Fruit fly (Drosophila melanogaster): Measurements from ENCODE around the gene Cyp304a1.

Cyp304a1 gene

DNA sequence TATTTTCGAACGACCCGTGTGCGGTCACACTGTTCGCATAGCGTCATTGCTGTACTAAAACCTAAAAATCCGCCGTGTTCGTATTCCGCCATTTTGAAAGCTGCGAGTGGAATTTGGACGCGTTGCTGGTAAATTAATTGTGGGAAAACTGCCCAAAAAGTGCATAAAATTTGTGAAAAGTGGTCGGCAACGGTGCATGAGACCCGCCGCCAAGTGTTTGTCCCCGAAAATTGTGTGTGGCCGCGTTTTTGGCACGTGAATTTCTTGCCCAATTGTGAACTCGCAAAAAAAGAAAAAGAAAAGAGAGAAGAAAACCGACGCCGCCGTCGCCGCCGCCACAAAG is 48.0 kb downstream of the Cyp304a1 start, which contains the start of gene CtBP (continued):
- no peak for TF ChIP-seq CG8359 (GFP tag; optimal IDR thresholded peaks at IDR 0.05; ENCODE audit: borderline replicate concordance)
- no peak for TF ChIP-seq run (tag; optimal IDR thresholded peaks at IDR 0.05)
- peak; percentile 80 for TF ChIP-seq Med (GFP tag)
- TF ChIP-seq hb (GFP tag; IDR thresholded peaks at IDR 0.05; ENCODE audit: partially characterized antibody): no peak
- no peak for TF ChIP-seq hth (optimal IDR thresholded peaks at IDR 0.05)
- no peak for TF ChIP-seq Tbp (GFP tag; optimal IDR thresholded peaks at IDR 0.05)

DNA sequence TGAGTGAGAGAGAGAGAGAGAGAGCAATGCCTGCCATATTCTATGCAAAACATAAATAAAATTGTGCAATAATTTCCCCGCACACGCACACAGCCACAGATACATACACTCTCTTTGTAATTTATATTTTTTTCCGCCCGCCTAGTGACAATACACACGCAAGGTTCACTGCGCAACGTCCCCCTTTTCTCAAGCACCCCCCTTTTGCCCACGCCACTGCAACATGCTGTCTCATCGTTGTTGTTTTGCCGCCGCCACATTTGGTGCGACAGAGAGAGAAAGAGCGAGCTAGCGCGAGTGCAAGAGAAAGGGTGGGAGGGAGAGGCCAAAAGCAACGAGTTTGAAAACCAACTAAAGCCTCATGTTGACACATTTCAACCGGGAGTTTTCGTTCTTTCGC is 48.8 kb downstream of the Cyp304a1 start:
- TF ChIP-seq maf-S (GFP tag; optimal IDR thresholded peaks at IDR 0.05) (peak; percentile 64), ems (GFP tag; optimal IDR thresholded peaks at IDR 0.05) (peak; percentile 61), lilli (GFP tag; optimal IDR thresholded peaks at IDR 0.05) (peak; percentile 81), cato (GFP tag; optimal IDR thresholded peaks at IDR 0.05; ENCODE audit: borderline replicate concordance) (no peak), sc (optimal IDR thresholded peaks at IDR 0.05) (no peak), sc (GFP tag; optimal IDR thresholded peaks at IDR 0.05) (no peak), Max (GFP tag; optimal IDR thresholded peaks at IDR 0.05) (peak; percentile 30), fru (optimal IDR thresholded peaks at IDR 0.05) (no peak), zfh1 (GFP tag; IDR thresholded peaks at IDR 0.05) (peak; percentile 75; the same call in 2 of the 3 replicates), CG17612 (GFP tag; IDR thresholded peaks at IDR 0.05) (no peak), CG7357 (GFP tag; IDR thresholded peaks at IDR 0.05) (0 out of 3 replicates have a peak, but pooled peaks have one; percentile 29), CG13287 (GFP tag; IDR thresholded peaks at IDR 0.05; ENCODE audit: partially characterized antibody) (no peak), CG6175 (GFP tag; IDR thresholded peaks at IDR 0.05) (0 out of 3 replicates have a peak, but pooled peaks have one; percentile 65), tx (GFP tag; optimal IDR thresholded peaks at IDR 0.05) (peak; percentile 21), grn (GFP tag; optimal IDR thresholded peaks at IDR 0.05) (no peak), CG7556 (GFP tag; optimal IDR thresholded peaks at IDR 0.05) (peak; percentile 19), HHEX (GFP tag; optimal IDR thresholded peaks at IDR 0.05) (no peak), Neu2 (GFP tag; optimal IDR thresholded peaks at IDR 0.05; ENCODE audit: borderline replicate concordance) (no peak), trem (tag; optimal IDR thresholded peaks at IDR 0.05) (no peak), CG1024 (GFP tag; IDR thresholded peaks at IDR 0.05) (no peak), Bgb (GFP tag; IDR thresholded peaks at IDR 0.05; ENCODE audit: partially characterized antibody) (0 out of 2 replicates have a peak, but pooled peaks have one; percentile 17), CG8765 (GFP tag; IDR thresholded peaks at IDR 0.05) (peak; percentile 60; the same call in 1 of the 2 replicates), CG15269 (tag; optimal IDR thresholded peaks at IDR 0.05) (no peak), jigr1 (GFP tag; IDR thresholded peaks at IDR 0.05) (no peak), psq (GFP tag; optimal IDR thresholded peaks at IDR 0.05) (no peak), al (GFP tag; IDR thresholded peaks at IDR 0.05) (0 out of 2 replicates have a peak, but pooled peaks have one; percentile 15), gro (GFP tag; optimal IDR thresholded peaks at IDR 0.05) (peak; percentile 61), Deaf1 (tag; optimal IDR thresholded peaks at IDR 0.05) (peak; percentile 26), hkb (optimal IDR thresholded peaks at IDR 0.05) (no peak), hkb (GFP tag; IDR thresholded peaks at IDR 0.05) (peak; percentile 60), CG12942 (GFP tag; optimal IDR thresholded peaks at IDR 0.05) (peak; percentile 49), NC2β (GFP tag; optimal IDR thresholded peaks at IDR 0.05) (no peak), Eip74EF (GFP tag; optimal IDR thresholded peaks at IDR 0.05) (no peak), bigmax (GFP tag; optimal IDR thresholded peaks at IDR 0.05) (peak; percentile 13), CG8290 (GFP tag; optimal IDR thresholded peaks at IDR 0.05) (no peak), CG8290 (tag; optimal IDR thresholded peaks at IDR 0.05) (peak in 1 of 2 experiments; percentile 77), CG34376 (GFP tag; optimal IDR thresholded peaks at IDR 0.05) (no peak), pzg (GFP tag; optimal IDR thresholded peaks at IDR 0.05) (peak; percentile 18), NFAT (GFP tag; IDR thresholded peaks at IDR 0.05) (peak; percentile 58), crc (GFP tag; optimal IDR thresholded peaks at IDR 0.05) (peak; percentile 54), CG1602 (GFP tag; optimal IDR thresholded peaks at IDR 0.05) (peak; percentile 26), odd (GFP tag; optimal IDR thresholded peaks at IDR 0.05) (peak; percentile 7), CG8944 (GFP tag; optimal IDR thresholded peaks at IDR 0.05) (peak; percentile 66), gem (tag; optimal IDR thresholded peaks at IDR 0.05) (no peak), CG3726 (GFP tag; IDR thresholded peaks at IDR 0.05) (no peak), mam (GFP tag; optimal IDR thresholded peaks at IDR 0.05) (peak; percentile 64)
